Worm (Caenorhabditis elegans) whole organism, late embryonic: ENCODE measurements around the gene clec-189.

Experiments used
- C08G9.2 ChIP-seq: sonication (generic microtip); optimal IDR thresholded peaks from 2 replicates; lab custom pipeline; 2016; ENCODE audit warnings: mild to moderate bottlenecking, missing genetic modification characterization, moderate library complexity, missing compliant biosample characterization
- F13H6.1 ChIP-seq: sonication (generic microtip); optimal IDR thresholded peaks from 2 replicates; lab custom pipeline; 2016; ENCODE audit warnings: missing genetic modification characterization, missing compliant biosample characterization
- K02D7.2 ChIP-seq: sonication (generic microtip); optimal IDR thresholded peaks from 2 replicates; lab custom pipeline; 2017; ENCODE audit warnings: mild to moderate bottlenecking, missing genetic modification characterization, missing compliant biosample characterization
- K09A11.1 ChIP-seq: sonication (generic microtip); optimal IDR thresholded peaks from 2 replicates; lab custom pipeline; 2017; ENCODE audit warnings: antibody characterized with exemption, mild to moderate bottlenecking, missing genetic modification characterization, missing compliant biosample characterization; ENCODE audit not compliant: insufficient read depth
- Y22D7AL.16 ChIP-seq: sonication (generic microtip); optimal IDR thresholded peaks from 2 replicates; lab custom pipeline; 2016; ENCODE audit warnings: missing genetic modification characterization, missing compliant biosample characterization
- ahr-1 ChIP-seq: sonication (generic microtip); optimal IDR thresholded peaks from 2 replicates; lab custom pipeline; 2016; ENCODE audit warnings: missing genetic modification characterization, missing compliant biosample characterization
- ama-1 ChIP-seq: fragments of 150-350 bp; optimal IDR thresholded peaks from 2 replicates; lab custom pipeline; 2014
- ceh-14 ChIP-seq: sonication (generic microtip); optimal IDR thresholded peaks from 2 replicates; lab custom pipeline; 2016; ENCODE audit warnings: missing genotype, missing genetic modification characterization, missing compliant biosample characterization
- ceh-18 ChIP-seq: sonication (generic microtip); optimal IDR thresholded peaks from 2 replicates; lab custom pipeline; 2016; ENCODE audit warnings: missing genetic modification characterization, missing compliant biosample characterization
- ceh-2 ChIP-seq: sonication (generic microtip); optimal IDR thresholded peaks from 2 replicates; lab custom pipeline; 2016; ENCODE audit warnings: missing genotype, missing genetic modification characterization, missing compliant biosample characterization
- ceh-22 ChIP-seq: sonication (generic microtip); optimal IDR thresholded peaks from 2 replicates; lab custom pipeline; 2017; ENCODE audit warnings: missing biosample characterization, missing genetic modification characterization
- ceh-24 ChIP-seq: sonication (generic microtip); optimal IDR thresholded peaks from 2 replicates; lab custom pipeline; 2016; ENCODE audit warnings: mild to moderate bottlenecking, missing genetic modification characterization, missing compliant biosample characterization
- ceh-30 ChIP-seq: fragments of 150-350 bp; optimal IDR thresholded peaks from 2 replicates; lab custom pipeline; 2014; ENCODE audit warnings: missing biosample characterization, missing genetic modification characterization
- ceh-48 ChIP-seq: sonication (generic microtip); optimal IDR thresholded peaks from 2 replicates; lab custom pipeline; 2016; ENCODE audit warnings: missing genetic modification characterization, inconsistent platforms, missing compliant biosample characterization
- che-1 ChIP-seq: sonication (generic microtip); optimal IDR thresholded peaks from 2 replicates; lab custom pipeline; 2016; ENCODE audit warnings: mild to moderate bottlenecking, missing genetic modification characterization, missing compliant biosample characterization
- dmd-4 ChIP-seq: sonication (generic microtip); optimal IDR thresholded peaks from 2 replicates; lab custom pipeline; 2016; ENCODE audit warnings: borderline replicate concordance, missing genetic modification characterization, missing compliant biosample characterization
- elt-2 ChIP-seq: sonication (generic microtip); optimal IDR thresholded peaks from 2 replicates; lab custom pipeline; 2016; ENCODE audit warnings: missing genetic modification reagents, missing genetic modification characterization, missing compliant biosample characterization
- elt-4 ChIP-seq: sonication (generic microtip); optimal IDR thresholded peaks from 2 replicates; lab custom pipeline; 2016; ENCODE audit warnings: missing genetic modification characterization, missing compliant biosample characterization
- ets-4 ChIP-seq: sonication (generic microtip); optimal IDR thresholded peaks from 2 replicates; lab custom pipeline; 2016; ENCODE audit warnings: missing genetic modification characterization, missing compliant biosample characterization
- fkh-10 ChIP-seq: fragments of 150-350 bp; optimal IDR thresholded peaks from 2 replicates; lab custom pipeline; 2014; ENCODE audit warnings: missing biosample characterization, missing genetic modification reagents, missing genetic modification characterization
- fkh-6 ChIP-seq: sonication (generic microtip); optimal IDR thresholded peaks from 2 replicates; lab custom pipeline; 2016; ENCODE audit warnings: missing genetic modification characterization, missing compliant biosample characterization
- hlh-15 ChIP-seq: sonication (generic microtip); optimal IDR thresholded peaks from 2 replicates; lab custom pipeline; 2016; ENCODE audit warnings: missing genetic modification characterization, missing compliant biosample characterization
- lin-11 ChIP-seq: fragments of 200-800 bp; sonication (Bioruptor generic); optimal IDR thresholded peaks from 2 replicates; lab custom pipeline; 2018; ENCODE audit warnings: mild to moderate bottlenecking, missing genetic modification characterization, missing compliant biosample characterization
- mec-3 ChIP-seq: sonication (generic microtip); optimal IDR thresholded peaks from 2 replicates; lab custom pipeline; 2016; ENCODE audit warnings: borderline replicate concordance, missing genetic modification characterization, missing compliant biosample characterization
- nfya-1 ChIP-seq: sonication (generic microtip); optimal IDR thresholded peaks from 2 replicates; lab custom pipeline; 2017; ENCODE audit warnings: missing genetic modification characterization, mild to moderate bottlenecking, missing compliant biosample characterization, antibody characterized with exemption, moderate library complexity
- nhr-232 ChIP-seq: sonication (generic microtip); optimal IDR thresholded peaks from 2 replicates; lab custom pipeline; 2016; ENCODE audit warnings: missing genetic modification characterization, missing compliant biosample characterization
- npax-4 ChIP-seq: sonication (generic microtip); optimal IDR thresholded peaks from 2 replicates; lab custom pipeline; 2016; ENCODE audit warnings: missing genetic modification characterization, missing compliant biosample characterization
- pat-9 ChIP-seq: fragments of 200-800 bp; sonication (Bioruptor generic); optimal IDR thresholded peaks from 2 replicates; lab custom pipeline; 2018; ENCODE audit warnings: mild to moderate bottlenecking, missing genetic modification characterization, moderate library complexity, missing compliant biosample characterization
- pha-4 ChIP-seq: fragments of 150-350 bp; optimal IDR thresholded peaks from 2 replicates; lab custom pipeline; 2018; ENCODE audit warnings: missing biosample characterization, missing genetic modification reagents, missing genetic modification characterization
- sdc-2 ChIP-seq: sonication (generic microtip); optimal IDR thresholded peaks from 2 replicates; lab custom pipeline; 2016; ENCODE audit warnings: missing genotype, missing genetic modification characterization, missing compliant biosample characterization
- sox-4 ChIP-seq: sonication (generic microtip); optimal IDR thresholded peaks from 2 replicates; lab custom pipeline; 2017; ENCODE audit warnings: mild to moderate bottlenecking, missing genetic modification characterization, inconsistent platforms, missing compliant biosample characterization
- syd-9 ChIP-seq: sonication (generic microtip); optimal IDR thresholded peaks from 2 replicates; lab custom pipeline; 2016; ENCODE audit warnings: mild to moderate bottlenecking, missing genetic modification characterization, moderate library complexity, missing compliant biosample characterization
- tbx-2 ChIP-seq: sonication (generic microtip); optimal IDR thresholded peaks from 2 replicates; lab custom pipeline; 2016; ENCODE audit warnings: missing genetic modification characterization, missing compliant biosample characterization
- unc-3 ChIP-seq, 2 experiments: fragments of 200-800 bp in 1 of 2; sonication (Bioruptor generic) in 1 of 2; sonication (generic microtip) in 1 of 2; conservative IDR thresholded peaks in 1 of 2; optimal IDR thresholded peaks in 1 of 2; 2 replicates each; pipeline versions ENCODE4 v1.3.6 to Lab custom; 2016 to 2022; ENCODE audit warnings: missing compliant biosample characterization in 2 of 2, missing genetic modification characterization in 2 of 2, missing genetic modification reagents in 1 of 2
- unc-86 ChIP-seq: sonication (generic microtip); optimal IDR thresholded peaks from 2 replicates; lab custom pipeline; 2016; ENCODE audit warnings: missing genetic modification characterization, missing compliant biosample characterization

The clec-189 gene

ce11 chrIV:15120746-15121145 is at the start of gene clec-189:
clec-189 (plus strand) TSS chrIV:15120837.
- no peak for TF ChIP-seq sdc-2 (tag; lab: Kevin White, UChicago)
- TF ChIP-seq tbx-2 (tag; lab: Kevin White, UChicago): no peak
- no peak for TF ChIP-seq ceh-48 (tag; lab: Kevin White, UChicago)
- no peak for TF ChIP-seq unc-3 (GFP tag; conservative IDR thresholded peaks at IDR 0.05; lab: Robert Waterston, UW)
- no peak for TF ChIP-seq unc-3 (tag; optimal IDR thresholded peaks at IDR 0.05; lab: Kevin White, UChicago)
- no peak for TF ChIP-seq ets-4 (tag; lab: Kevin White, UChicago)
- no peak for TF ChIP-seq nhr-232 (tag; lab: Kevin White, UChicago)
- no peak for TF ChIP-seq ahr-1 (tag; lab: Kevin White, UChicago)
- TF ChIP-seq fkh-6 (tag; lab: Kevin White, UChicago): no peak
- no peak for TF ChIP-seq ceh-24 (tag; lab: Kevin White, UChicago)
- TF ChIP-seq K02D7.2 (tag; lab: Kevin White, UChicago): no peak

- no peak for TF ChIP-seq dmd-4 (tag; lab: Kevin White, UChicago)
- no peak for TF ChIP-seq elt-2 (tag; lab: Kevin White, UChicago)
- TF ChIP-seq nfya-1: no peak
- TF ChIP-seq F13H6.1 (tag; lab: Kevin White, UChicago): no peak
- TF ChIP-seq K09A11.1: no peak
- TF ChIP-seq pat-9 (tag; lab: Kevin White, UChicago): no peak
- TF ChIP-seq elt-4: no peak
- TF ChIP-seq fkh-6 (tag; lab: Kevin White, UChicago): no peak
- TF ChIP-seq C08G9.2 (tag; lab: Kevin White, UChicago): no peak
- no peak for TF ChIP-seq che-1 (tag; lab: Kevin White, UChicago)
- TF ChIP-seq K02D7.2 (tag; lab: Kevin White, UChicago): no peak
- TF ChIP-seq ceh-2 (tag; lab: Kevin White, UChicago): no peak
- no peak for TF ChIP-seq ceh-30 (tag; lab: Kevin White, UChicago)
- no peak for TF ChIP-seq lin-11 (tag; lab: Kevin White, UChicago)
- TF ChIP-seq npax-4: no peak
- TF ChIP-seq ets-4 (tag; lab: Kevin White, UChicago): no peak
- TF ChIP-seq ceh-22 (tag; lab: Kevin White, UChicago): no peak
- no peak for TF ChIP-seq Y22D7AL.16
- no peak for TF ChIP-seq unc-3 (GFP tag; conservative IDR thresholded peaks at IDR 0.05; lab: Robert Waterston, UW)
- no peak for TF ChIP-seq unc-3 (tag; optimal IDR thresholded peaks at IDR 0.05; lab: Kevin White, UChicago)
Observed at ce11 chrIV:15074392-15074791, 46.2 kb upstream of the clec-189 start, which contains the start of gene srt-50. srt-50 (plus strand) TSS chrIV:15074692.

- TF ChIP-seq ceh-48 (tag; lab: Kevin White, UChicago) (no peak), pha-4 (tag; lab: Kevin White, UChicago) (no peak), syd-9 (tag; lab: Kevin White, UChicago) (no peak), mec-3 (tag; lab: Kevin White, UChicago) (no peak), elt-4 (no peak), ceh-22 (tag; lab: Kevin White, UChicago) (no peak), ceh-30 (tag; lab: Kevin White, UChicago) (no peak), che-1 (tag; lab: Kevin White, UChicago) (no peak), sox-4 (tag; lab: Kevin White, UChicago) (no peak), nhr-232 (tag; lab: Kevin White, UChicago) (no peak), ama-1 (no peak), fkh-6 (tag; lab: Kevin White, UChicago) (no peak), fkh-10 (no peak), ceh-14 (tag; lab: Kevin White, UChicago) (no peak), dmd-4 (tag; lab: Kevin White, UChicago) (no peak), npax-4 (no peak), ceh-18 (no peak), unc-86 (tag; lab: Kevin White, UChicago) (no peak), hlh-15 (tag; lab: Kevin White, UChicago) (no peak)
Observed at ce11 chrIV:15098294-15098693, 22.3 kb upstream of the clec-189 start, which contains the start of gene srt-49. srt-49 (minus strand) TSS chrIV:15098394.
